Worm (Caenorhabditis elegans) whole organism, L2 larva: ENCODE results near the gene mop-25.2.

Source experiments
- C34F6.9 ChIP-seq: fragments of 150-350 bp; optimal IDR thresholded peaks from 2 replicates; lab custom pipeline; 2014; ENCODE audit warnings: missing biosample characterization, missing genetic modification characterization
- F13H6.1 ChIP-seq: sonication (generic microtip); optimal IDR thresholded peaks from 2 replicates; lab custom pipeline; 2016; ENCODE audit warnings: missing genetic modification characterization, missing compliant biosample characterization
- R02D3.7 ChIP-seq: fragments of 150-350 bp; optimal IDR thresholded peaks from 2 replicates; lab custom pipeline; 2014; ENCODE audit warnings: missing biosample characterization, missing genetic modification characterization
- ZK546.5 ChIP-seq: sonication (generic microtip); optimal IDR thresholded peaks from 2 replicates; lab custom pipeline; 2017; ENCODE audit warnings: missing biosample characterization, missing genetic modification characterization
- alr-1 ChIP-seq: fragments of 150-350 bp; optimal IDR thresholded peaks from 2 replicates; lab custom pipeline; 2014; ENCODE audit warnings: missing biosample characterization, missing genetic modification characterization
- aly-2 ChIP-seq: fragments of 150-350 bp; optimal IDR thresholded peaks from 2 replicates; lab custom pipeline; 2014; ENCODE audit warnings: missing biosample characterization, missing genetic modification characterization
- blmp-1 ChIP-seq: sonication (generic microtip); optimal IDR thresholded peaks from 2 replicates; lab custom pipeline; 2017; ENCODE audit warnings: missing genetic modification characterization, mild to moderate bottlenecking, missing compliant biosample characterization, antibody characterized with exemption, moderate library complexity; ENCODE audit not compliant: insufficient read depth
- ceh-16 ChIP-seq: fragments of 150-350 bp; optimal IDR thresholded peaks from 2 replicates; lab custom pipeline; 2014; ENCODE audit warnings: missing biosample characterization, missing genetic modification characterization
- ceh-82 ChIP-seq: fragments of 150-350 bp; optimal IDR thresholded peaks from 2 replicates; lab custom pipeline; 2014; ENCODE audit warnings: missing biosample characterization, missing genetic modification characterization
- crh-2 ChIP-seq: sonication (generic microtip); optimal IDR thresholded peaks from 2 replicates; lab custom pipeline; 2017; ENCODE audit warnings: missing biosample characterization, missing genetic modification characterization
- dmd-4 ChIP-seq: sonication (generic microtip); optimal IDR thresholded peaks from 2 replicates; lab custom pipeline; 2017; ENCODE audit warnings: missing biosample characterization, missing genetic modification characterization
- elt-1 ChIP-seq: fragments of 150-350 bp; optimal IDR thresholded peaks from 2 replicates; lab custom pipeline; 2014; ENCODE audit warnings: missing biosample characterization, missing genetic modification characterization
- elt-3 ChIP-seq: sonication (generic microtip); optimal IDR thresholded peaks from 2 replicates; lab custom pipeline; 2017; ENCODE audit warnings: missing biosample characterization, missing genetic modification characterization
- fos-1 ChIP-seq: fragments of 150-350 bp; optimal IDR thresholded peaks from 2 replicates; lab custom pipeline; 2014; ENCODE audit warnings: missing biosample characterization, missing genetic modification characterization
- gmeb-1 ChIP-seq: fragments of 150-350 bp; optimal IDR thresholded peaks from 2 replicates; lab custom pipeline; 2014; ENCODE audit warnings: missing biosample characterization, missing genetic modification characterization
- lin-11 ChIP-seq: fragments of 150-350 bp; sonication (generic microtip); optimal IDR thresholded peaks from 2 replicates; lab custom pipeline; 2014; ENCODE audit warnings: missing biosample characterization, missing genetic modification characterization, inconsistent platforms, mixed read lengths
- lin-13 ChIP-seq: fragments of 150-350 bp; optimal IDR thresholded peaks from 2 replicates; lab custom pipeline; 2014; ENCODE audit warnings: missing biosample characterization, missing genetic modification reagents, missing genetic modification characterization
- lin-39 ChIP-seq: fragments of 150-350 bp; optimal IDR thresholded peaks from 2 replicates; lab custom pipeline; 2014; ENCODE audit warnings: missing biosample characterization, missing genetic modification reagents, missing genetic modification characterization
- lsy-2 ChIP-seq, 2 experiments: fragments of 150-350 bp in 1 of 2; sonication (generic microtip) in 1 of 2; optimal IDR thresholded peaks; 2 replicates each; lab custom pipeline; 2014 to 2017; ENCODE audit warnings: missing biosample characterization in 2 of 2, missing genetic modification characterization in 2 of 2
- mab-5 ChIP-seq: fragments of 150-350 bp; optimal IDR thresholded peaks from 2 replicates; lab custom pipeline; 2014; ENCODE audit warnings: missing biosample characterization, missing genetic modification characterization
- mbf-1 ChIP-seq: sonication (generic microtip); optimal IDR thresholded peaks from 2 replicates; lab custom pipeline; 2017; ENCODE audit warnings: missing biosample characterization, missing genetic modification characterization
- mdl-1 ChIP-seq, 2 experiments: fragments of 150-350 bp in 1 of 2; sonication (generic microtip) in 1 of 2; optimal IDR thresholded peaks; 2 replicates each; lab custom pipeline; 2017; ENCODE audit warnings: missing biosample characterization in 2 of 2, missing genetic modification characterization in 2 of 2
- nhr-11 ChIP-seq: fragments of 150-350 bp; optimal IDR thresholded peaks from 2 replicates; lab custom pipeline; 2014; ENCODE audit warnings: missing biosample characterization, missing genetic modification characterization
- nhr-129 ChIP-seq: fragments of 150-350 bp; optimal IDR thresholded peaks from 2 replicates; lab custom pipeline; 2014; ENCODE audit warnings: missing biosample characterization, missing genetic modification characterization
- nhr-21 ChIP-seq: fragments of 150-350 bp; optimal IDR thresholded peaks from 2 replicates; lab custom pipeline; 2014; ENCODE audit warnings: missing biosample characterization, missing genetic modification characterization
- nhr-23 ChIP-seq: fragments of 150-350 bp; optimal IDR thresholded peaks from 2 replicates; lab custom pipeline; 2014; ENCODE audit warnings: missing biosample characterization, missing genetic modification reagents, missing genetic modification characterization
- nhr-237 ChIP-seq: fragments of 150-350 bp; optimal IDR thresholded peaks from 2 replicates; lab custom pipeline; 2014; ENCODE audit warnings: missing biosample characterization, missing genetic modification characterization
- nhr-25 ChIP-seq: fragments of 150-350 bp; sonication (generic microtip); optimal IDR thresholded peaks from 3 replicates; lab custom pipeline; 2014; ENCODE audit warnings: missing biosample characterization, missing genetic modification characterization
- nhr-6 ChIP-seq: fragments of 150-350 bp; optimal IDR thresholded peaks from 2 replicates; lab custom pipeline; 2014; ENCODE audit warnings: missing biosample characterization, missing genetic modification characterization
- nhr-77 ChIP-seq: fragments of 150-350 bp; optimal IDR thresholded peaks from 2 replicates; lab custom pipeline; 2014; ENCODE audit warnings: missing biosample characterization, missing genetic modification characterization
- sem-4 ChIP-seq: fragments of 150-350 bp; optimal IDR thresholded peaks from 2 replicates; lab custom pipeline; 2014; ENCODE audit warnings: missing biosample characterization, missing genetic modification reagents, missing genetic modification characterization
- skn-1 ChIP-seq: sonication (generic microtip); optimal IDR thresholded peaks from 2 replicates; lab custom pipeline; 2017; ENCODE audit warnings: missing biosample characterization, missing genetic modification characterization
- sma-3 ChIP-seq: sonication (generic microtip); optimal IDR thresholded peaks from 2 replicates; lab custom pipeline; 2016; ENCODE audit warnings: missing genetic modification reagents, missing genetic modification characterization, missing compliant biosample characterization
- sma-9 ChIP-seq, 2 experiments: fragments of 150-350 bp in 1 of 2; sonication (generic microtip) in 1 of 2; optimal IDR thresholded peaks; 2 replicates each; lab custom pipeline; 2014 to 2016; ENCODE audit warnings: missing genetic modification characterization in 2 of 2, mild to moderate bottlenecking in 1 of 2, missing biosample characterization in 1 of 2, missing compliant biosample characterization in 1 of 2, missing genetic modification reagents in 1 of 2, moderate library complexity in 1 of 2
- snpc-4 ChIP-seq: fragments of 150-350 bp; optimal IDR thresholded peaks from 2 replicates; lab custom pipeline; 2014; ENCODE audit warnings: missing biosample characterization, missing genetic modification characterization
- unc-39 ChIP-seq: fragments of 150-350 bp; optimal IDR thresholded peaks from 2 replicates; lab custom pipeline; 2014; ENCODE audit warnings: missing biosample characterization, missing genetic modification characterization
- unc-55 ChIP-seq: fragments of 150-350 bp; sonication (generic microtip); optimal IDR thresholded peaks from 3 replicates; lab custom pipeline; 2014; ENCODE audit warnings: missing biosample characterization, missing genetic modification reagents, missing genetic modification characterization
- unc-62 ChIP-seq: fragments of 150-350 bp; optimal IDR thresholded peaks from 2 replicates; lab custom pipeline; 2014; ENCODE audit warnings: missing biosample characterization, missing genetic modification reagents, missing genetic modification characterization
- ztf-1 ChIP-seq: fragments of 200-800 bp; sonication (Bioruptor generic); conservative IDR thresholded peaks from 2 replicates; pipeline ENCODE4 v1.3.6; 2022; ENCODE audit warnings: missing genetic modification characterization, missing compliant biosample characterization
- ztf-11 ChIP-seq: sonication (generic microtip); optimal IDR thresholded peaks from 2 replicates; lab custom pipeline; 2017; ENCODE audit warnings: missing biosample characterization, missing genetic modification characterization
- ztf-4 ChIP-seq: fragments of 150-350 bp; optimal IDR thresholded peaks from 2 replicates; lab custom pipeline; 2014; ENCODE audit warnings: missing biosample characterization, missing genetic modification characterization

Gene mop-25.2

ce11 chrII:9716417-9717039 is 13.0 kb upstream of the mop-25.2 start, which contains the start of gene wee-1.3 (continued):
- TF ChIP-seq elt-3 (tag; lab: Kevin White, UChicago): no peak
- no peak for TF ChIP-seq elt-1
- peak; percentile 98 for TF ChIP-seq gmeb-1 (tag; lab: Kevin White, UChicago)
- peak; percentile 64 for TF ChIP-seq F13H6.1 (tag; lab: Kevin White, UChicago)
- peak; percentile 86 for TF ChIP-seq sma-3 (GFP tag; lab: Kevin White, UChicago)

DNA sequence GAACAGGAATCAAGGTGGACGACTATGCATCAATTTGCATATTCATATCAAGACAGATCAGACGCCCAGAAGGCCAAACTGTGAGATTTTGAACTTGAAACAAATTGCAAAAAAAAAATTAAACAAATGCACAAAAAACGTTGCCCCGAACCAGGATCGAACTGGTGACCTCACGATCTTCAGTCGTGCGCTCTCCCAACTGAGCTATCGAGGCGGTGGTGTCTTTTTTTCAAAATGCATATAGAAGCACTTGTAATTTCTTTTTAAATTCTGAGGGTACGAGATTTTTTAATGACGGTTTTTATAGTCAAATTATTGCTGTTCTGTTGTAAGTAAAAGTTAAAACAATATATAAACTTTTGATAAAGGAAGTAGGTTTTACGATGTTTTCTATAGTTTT is 9.6 kb upstream of the mop-25.2 start:
- TF ChIP-seq gmeb-1 (tag; lab: Kevin White, UChicago): no peak
- no peak for TF ChIP-seq skn-1 (tag; lab: Kevin White, UChicago)
- TF ChIP-seq lin-11 (tag; lab: Kevin White, UChicago): no peak
- TF ChIP-seq ztf-11 (tag; lab: Kevin White, UChicago): no peak
- TF ChIP-seq nhr-21 (tag; lab: Kevin White, UChicago): no peak
- TF ChIP-seq nhr-11 (tag; lab: Kevin White, UChicago): no peak
- TF ChIP-seq fos-1: no peak
- no peak for TF ChIP-seq alr-1 (tag; lab: Kevin White, UChicago)
- no peak for TF ChIP-seq sem-4
- peak; percentile 31 for TF ChIP-seq nhr-25 (tag; lab: Kevin White, UChicago)
- no peak for TF ChIP-seq mdl-1 (tag; optimal IDR thresholded peaks at IDR 0.05; lab: Kevin White, UChicago)
- TF ChIP-seq sma-9 (GFP tag; optimal IDR thresholded peaks at IDR 0.05; lab: Kevin White, UChicago): peak; percentile 12
- no peak for TF ChIP-seq sma-9 (tag; optimal IDR thresholded peaks at IDR 0.05; lab: Kevin White, UChicago)
- TF ChIP-seq ztf-1: no peak

DNA sequence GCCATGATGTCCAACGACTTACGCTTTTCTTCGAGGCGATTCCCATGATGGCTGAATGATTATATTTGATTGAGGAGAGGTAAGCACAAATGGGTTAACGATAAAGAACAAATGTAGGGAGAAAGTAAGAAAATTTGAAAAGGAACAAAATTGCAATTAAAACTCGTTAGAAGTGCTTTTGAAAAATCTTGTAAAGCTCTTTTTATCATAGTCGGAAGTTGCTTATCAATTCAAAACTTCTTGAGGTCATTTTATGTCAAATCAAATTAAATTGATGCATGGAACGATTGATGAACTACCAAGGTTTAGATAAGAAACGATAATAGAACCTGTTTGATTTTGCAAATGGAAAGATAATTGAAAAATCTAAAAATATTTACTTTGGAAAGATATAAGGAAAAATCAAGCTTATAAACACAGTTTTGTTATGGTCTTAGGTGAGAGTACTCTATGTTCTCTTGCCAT is 5.4 kb upstream of the mop-25.2 start, which contains the start of gene glt-5:
Gene glt-5 (minus strand): TSS at position 51 of the 465 bp plus-strand sequence.
- no peak for TF ChIP-seq ztf-1
- no peak for TF ChIP-seq mbf-1 (tag; lab: Kevin White, UChicago)
- peak; percentile 51 for TF ChIP-seq sma-9 (GFP tag; optimal IDR thresholded peaks at IDR 0.05; lab: Kevin White, UChicago)
- TF ChIP-seq sma-9 (tag; optimal IDR thresholded peaks at IDR 0.05; lab: Kevin White, UChicago): no peak
- TF ChIP-seq snpc-4 (tag; lab: Kevin White, UChicago): no peak
- no peak for TF ChIP-seq unc-55 (GFP tag; lab: Kevin White, UChicago)
- TF ChIP-seq ceh-82 (tag; lab: Kevin White, UChicago): no peak
- TF ChIP-seq, all 48 proteins: peak for 1

- no peak for TF ChIP-seq elt-3 (tag; lab: Kevin White, UChicago)
- TF ChIP-seq nhr-237 (tag; lab: Kevin White, UChicago): no peak
- TF ChIP-seq C34F6.9 (tag; lab: Kevin White, UChicago): peak; percentile 40
- peak; percentile 17 for TF ChIP-seq fos-1
- no peak for TF ChIP-seq nhr-77 (tag; lab: Kevin White, UChicago)
- TF ChIP-seq mbf-1 (tag; lab: Kevin White, UChicago): no peak
- peak; percentile 7 for TF ChIP-seq sma-3 (GFP tag; lab: Kevin White, UChicago)
- TF ChIP-seq R02D3.7: no peak
- no peak for TF ChIP-seq skn-1 (tag; lab: Kevin White, UChicago)
- no peak for TF ChIP-seq lin-11 (tag; lab: Kevin White, UChicago)
- TF ChIP-seq lsy-2 (tag; optimal IDR thresholded peaks at IDR 0.05; lab: Kevin White, UChicago): peak in 1 of 2 experiments; percentile 74
- TF ChIP-seq ztf-11 (tag; lab: Kevin White, UChicago): no peak
- no peak for TF ChIP-seq mdl-1 (tag; optimal IDR thresholded peaks at IDR 0.05; lab: Kevin White, UChicago)
- no peak for TF ChIP-seq nhr-11 (tag; lab: Kevin White, UChicago)
- TF ChIP-seq F13H6.1 (tag; lab: Kevin White, UChicago): no peak
- no peak for TF ChIP-seq ceh-16
- TF ChIP-seq nhr-23 (tag; lab: Kevin White, UChicago): no peak
- TF ChIP-seq blmp-1 (tag; lab: Kevin White, UChicago): peak; percentile 24
- no peak for TF ChIP-seq lin-39 (tag; lab: Kevin White, UChicago)
- TF ChIP-seq aly-2 (tag; lab: Kevin White, UChicago): no peak
- no peak for TF ChIP-seq ceh-82 (tag; lab: Kevin White, UChicago)
- TF ChIP-seq unc-62 (GFP tag; lab: Kevin White, UChicago): no peak
- peak; percentile 91 for TF ChIP-seq gmeb-1 (tag; lab: Kevin White, UChicago)
- no peak for TF ChIP-seq elt-1
- TF ChIP-seq crh-2 (tag; lab: Kevin White, UChicago): peak; percentile 39
- TF ChIP-seq ZK546.5 (tag; lab: Kevin White, UChicago): no peak
- TF ChIP-seq unc-55 (GFP tag; lab: Kevin White, UChicago): peak; percentile 79
- TF ChIP-seq unc-39: no peak
- no peak for TF ChIP-seq nhr-6 (tag; lab: Kevin White, UChicago)
- TF ChIP-seq nhr-21 (tag; lab: Kevin White, UChicago): no peak
- no peak for TF ChIP-seq ztf-4 (tag; lab: Kevin White, UChicago)
- TF ChIP-seq sem-4: no peak
- no peak for TF ChIP-seq alr-1 (tag; lab: Kevin White, UChicago)
- no peak for TF ChIP-seq dmd-4 (tag; lab: Kevin White, UChicago)
- TF ChIP-seq lin-13 (GFP tag; lab: Kevin White, UChicago): peak; percentile 34
- TF ChIP-seq nhr-129 (tag; lab: Kevin White, UChicago): peak; percentile 7
- TF ChIP-seq mab-5 (tag; lab: Kevin White, UChicago): no peak
- TF ChIP-seq, all 48 proteins: peak for 10
Measured at ce11 chrII:9706207-9706606, 2.7 kb upstream of the mop-25.2 start, which contains the start of gene Y53C12A.3. TSS of gene Y53C12A.3 (minus strand) at chrII:9706240.
